Worm (Caenorhabditis elegans) whole organism, early embryonic: ENCODE measurements around the gene sorf-2.

ENCODE experiments used
- B0310.2 ChIP-seq: sonication (generic microtip); optimal IDR thresholded peaks from 2 replicates; lab custom pipeline; 2016; ENCODE audit warnings: mild to moderate bottlenecking, missing genetic modification characterization, missing compliant biosample characterization
- F13C5.2 ChIP-seq: sonication (generic microtip); optimal IDR thresholded peaks from 2 replicates; lab custom pipeline; 2017; ENCODE audit warnings: mild to moderate bottlenecking, missing genetic modification characterization, inconsistent platforms, missing compliant biosample characterization
- ama-1 ChIP-seq: fragments of 150-350 bp; optimal IDR thresholded peaks from 2 replicates; lab custom pipeline; 2014
- flt-1 ChIP-seq: fragments of 200-800 bp; sonication (Bioruptor generic); IDR thresholded peaks from 2 replicates; pipeline ENCODE4 v1.3.6; 2022; ENCODE audit warnings: missing genetic modification characterization, missing compliant biosample characterization
- hmbx-1 ChIP-seq: sonication (generic microtip); optimal IDR thresholded peaks from 2 replicates; lab custom pipeline; 2016; ENCODE audit warnings: mild to moderate bottlenecking, missing genetic modification characterization, missing compliant biosample characterization
- tbx-11 ChIP-seq: fragments of 200-800 bp; sonication (Bioruptor generic); IDR thresholded peaks from 2 replicates; pipeline ENCODE4 v1.3.6; 2022; ENCODE audit warnings: missing genetic modification characterization, missing compliant biosample characterization
- tbx-37 ChIP-seq: fragments of 200-800 bp; sonication (Bioruptor generic); conservative IDR thresholded peaks from 2 replicates; pipeline ENCODE4 v1.3.6; 2022; ENCODE audit warnings: missing genetic modification reagents, missing genetic modification characterization, missing compliant biosample characterization

DNA sequence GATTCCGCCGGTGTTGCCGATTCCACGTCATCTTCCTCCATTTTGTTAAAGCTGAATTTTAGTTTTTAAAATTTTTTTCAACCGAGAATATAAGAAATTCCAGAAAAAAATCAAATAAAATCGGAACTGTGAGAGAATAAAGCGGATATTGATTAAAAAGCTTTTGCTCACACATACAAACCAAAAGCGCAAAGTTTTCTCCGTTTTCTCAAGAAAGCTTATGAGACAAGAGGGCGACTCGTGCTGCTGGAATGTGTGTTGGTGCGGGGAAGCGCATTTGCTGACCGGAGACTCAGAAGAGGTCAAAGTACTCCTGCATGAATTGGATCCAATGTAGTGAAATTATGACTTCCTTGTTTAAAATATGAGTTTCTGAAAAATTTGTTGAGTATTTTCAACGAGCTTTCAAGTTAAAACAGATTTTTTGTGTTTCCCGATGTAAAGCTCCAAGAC lies 53.5 kb downstream of the sorf-2 start, which contains the start of gene paqr-2:
- no peak for TF ChIP-seq ama-1 (lab: Kevin White, UChicago)
- no peak for TF ChIP-seq F13C5.2 (tag; lab: Kevin White, UChicago)
- TF ChIP-seq tbx-37 (GFP tag; lab: Robert Waterston, UW) = no peak
- no peak for TF ChIP-seq tbx-11 (GFP tag; lab: Robert Waterston, UW)
- no peak for TF ChIP-seq hmbx-1 (tag; lab: Kevin White, UChicago)
- TF ChIP-seq B0310.2 = no peak
- no peak for TF ChIP-seq flt-1
